Fruit fly (Drosophila melanogaster) whole organism, prepupa: ENCODE measurements around the gene CG18745.

Source experiments
- OdsH ChIP-seq: fragments of 200-800 bp; sonication (Bioruptor generic); optimal IDR thresholded peaks from 3 replicates; lab custom pipeline; 2016; ENCODE audit warnings: missing biosample characterization, missing genetic modification characterization
- Sox15 ChIP-seq: fragments of 200-800 bp; sonication (Bioruptor generic); optimal IDR thresholded peaks from 3 replicates; lab custom pipeline; 2016; ENCODE audit warnings: missing biosample characterization, missing genetic modification characterization
- fd85E ChIP-seq: fragments of 200-800 bp; sonication (Bioruptor generic); optimal IDR thresholded peaks from 3 replicates; lab custom pipeline; 2016; ENCODE audit warnings: missing biosample characterization, missing genetic modification characterization

DNA sequence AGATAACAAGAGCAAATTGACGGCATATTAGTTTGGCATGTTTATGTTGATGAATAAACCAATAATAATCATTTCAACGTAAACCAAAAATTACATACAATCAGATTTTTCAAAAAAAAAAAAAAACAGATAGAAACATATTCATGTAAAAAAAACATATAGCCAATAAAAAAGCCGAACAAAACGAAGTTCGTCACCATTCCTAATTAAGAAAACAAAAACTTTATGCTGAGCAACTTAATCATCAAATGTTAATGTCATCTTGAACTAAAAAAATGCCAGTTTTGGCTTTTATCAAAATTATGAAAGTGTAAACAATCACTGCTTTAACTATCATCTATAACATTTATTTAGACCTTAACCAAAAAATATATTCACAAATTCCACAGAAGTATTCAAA, 28.1 kb downstream of the CG18745 start, which contains the start of gene CG10919:
- no peak for TF ChIP-seq Sox15 (GFP tag; lab: Kevin White, UChicago)
- TF ChIP-seq OdsH (GFP tag; lab: Kevin White, UChicago): no peak
- no peak for TF ChIP-seq fd85E (GFP tag; lab: Kevin White, UChicago)
